Worm (Caenorhabditis elegans): Measurements from ENCODE around the gene ncs-4.

- TF ChIP-seq ztf-16 (tag; optimal IDR thresholded peaks at IDR 0.05) (no peak), elt-2 (tag; optimal IDR thresholded peaks at IDR 0.05) (no peak), ref-2 (tag; optimal IDR thresholded peaks at IDR 0.05) (no peak), zip-5 (tag; optimal IDR thresholded peaks at IDR 0.05) (no peak), ama-1 (optimal IDR thresholded peaks at IDR 0.05) (no peak), pqm-1 (tag; optimal IDR thresholded peaks at IDR 0.05) (no peak)
Measured at ce11 chrX:10133082-10133481, 43.2 kb upstream of the ncs-4 start, which contains the start of gene unc-58.

Measured in whole organism, late embryonic.